Fruit fly (Drosophila melanogaster): ENCODE results near the gene Npc2d.

Npc2d gene

dm6 chr3R:10054278-10054975 is 1.5 kb downstream of the Npc2d start (continued):
- TF ChIP-seq CG15011 (GFP tag; optimal IDR thresholded peaks at IDR 0.05) = no peak
- peak; percentile 8 for TF ChIP-seq gro (GFP tag; optimal IDR thresholded peaks at IDR 0.05)
- no peak for TF ChIP-seq cg (GFP tag; optimal IDR thresholded peaks at IDR 0.05)
- TF ChIP-seq CG10462 (GFP tag; optimal IDR thresholded peaks at IDR 0.05) = no peak
- no peak for TF ChIP-seq CG32532 (GFP tag; IDR thresholded peaks at IDR 0.05)
- 0 out of 4 replicates have a peak, but pooled peaks have one; percentile 44 for TF ChIP-seq chinmo (GFP tag; IDR thresholded peaks at IDR 0.05; ENCODE audit: partially characterized antibody)
- TF ChIP-seq CG31365 (tag; optimal IDR thresholded peaks at IDR 0.05) = no peak
- TF ChIP-seq Myb (GFP tag; optimal IDR thresholded peaks at IDR 0.05) = no peak
- TF ChIP-seq CG7556 (GFP tag; optimal IDR thresholded peaks at IDR 0.05) = peak; percentile 48
- TF ChIP-seq CG14014 (GFP tag; IDR thresholded peaks at IDR 0.05) = no peak
- no peak for TF ChIP-seq CG1529 (GFP tag; optimal IDR thresholded peaks at IDR 0.05)
- TF ChIP-seq luna (GFP tag; optimal IDR thresholded peaks at IDR 0.05) = no peak
- TF ChIP-seq CG16813 (GFP tag; IDR thresholded peaks at IDR 0.05; ENCODE audit: partially characterized antibody) = no peak
- 0 out of 2 replicates have a peak, but pooled peaks have one; percentile 8 for TF ChIP-seq CG31441 (GFP tag; IDR thresholded peaks at IDR 0.05)
- no peak for TF ChIP-seq h (optimal IDR thresholded peaks at IDR 0.05)
- no peak for TF ChIP-seq Nf-YB (GFP tag; optimal IDR thresholded peaks at IDR 0.05)
- TF ChIP-seq gce (GFP tag; IDR thresholded peaks at IDR 0.05) = no peak
- TF ChIP-seq CG15601 (tag; optimal IDR thresholded peaks at IDR 0.05) = no peak
- peak; percentile 54 for TF ChIP-seq CG13296 (GFP tag; optimal IDR thresholded peaks at IDR 0.05)
- TF ChIP-seq CG8089 (GFP tag; optimal IDR thresholded peaks at IDR 0.05) = no peak
- no peak for TF ChIP-seq CG2202 (tag; optimal IDR thresholded peaks at IDR 0.05)
- no peak for TF ChIP-seq NFAT (GFP tag; IDR thresholded peaks at IDR 0.05)
- TF ChIP-seq kay (GFP tag; optimal IDR thresholded peaks at IDR 0.05) = no peak
- no peak for TF ChIP-seq Nf-YC (tag; optimal IDR thresholded peaks at IDR 0.05)
- TF ChIP-seq CG9817 (tag; optimal IDR thresholded peaks at IDR 0.05) = no peak
- TF ChIP-seq Atf6 (GFP tag; IDR thresholded peaks at IDR 0.05) = no peak
- TF ChIP-seq dpn (GFP tag; optimal IDR thresholded peaks at IDR 0.05) = no peak
- TF ChIP-seq CG6854 (GFP tag; optimal IDR thresholded peaks at IDR 0.05) = peak; percentile 17
- TF ChIP-seq al (GFP tag; IDR thresholded peaks at IDR 0.05) = no peak
- no peak for TF ChIP-seq Asciz (GFP tag; optimal IDR thresholded peaks at IDR 0.05)
- no peak for TF ChIP-seq aop (GFP tag; IDR thresholded peaks at IDR 0.05)
- no peak for TF ChIP-seq CG1792 (GFP tag; optimal IDR thresholded peaks at IDR 0.05)
- TF ChIP-seq dmrt11E (tag; optimal IDR thresholded peaks at IDR 0.05) = no peak
- TF ChIP-seq trh (GFP tag; optimal IDR thresholded peaks at IDR 0.05) = no peak
- peak; percentile 10 for TF ChIP-seq Oli (tag; optimal IDR thresholded peaks at IDR 0.05)
- no peak for TF ChIP-seq B-H1 (GFP tag; IDR thresholded peaks at IDR 0.05)
- no peak for TF ChIP-seq CG11456 (GFP tag; IDR thresholded peaks at IDR 0.05)
- no peak for TF ChIP-seq gcm (GFP tag; optimal IDR thresholded peaks at IDR 0.05)
- TF ChIP-seq dysf (GFP tag; IDR thresholded peaks at IDR 0.05) = no peak
- TF ChIP-seq CG10959 (GFP tag; IDR thresholded peaks at IDR 0.05) = no peak
- TF ChIP-seq CG10543 (GFP tag; optimal IDR thresholded peaks at IDR 0.05) = peak; percentile 28
- TF ChIP-seq CG33213 (GFP tag; optimal IDR thresholded peaks at IDR 0.05) = no peak
- no peak for TF ChIP-seq CG4854 (GFP tag; optimal IDR thresholded peaks at IDR 0.05)
- no peak for TF ChIP-seq tup (GFP tag; optimal IDR thresholded peaks at IDR 0.05)
- no peak for TF ChIP-seq cato (GFP tag; optimal IDR thresholded peaks at IDR 0.05; ENCODE audit: borderline replicate concordance)
- no peak for TF ChIP-seq ftz-f1 (GFP tag; optimal IDR thresholded peaks at IDR 0.05)
- TF ChIP-seq Deaf1 (tag; optimal IDR thresholded peaks at IDR 0.05) = no peak
- no peak for TF ChIP-seq pho (GFP tag; optimal IDR thresholded peaks at IDR 0.05)
- TF ChIP-seq CG30431 (GFP tag; optimal IDR thresholded peaks at IDR 0.05) = no peak
- TF ChIP-seq nerfin-2 (GFP tag; IDR thresholded peaks at IDR 0.05; ENCODE audit: partially characterized antibody) = no peak
